Worm (Caenorhabditis elegans) whole organism, L4 larva: ENCODE results near the gene C04G6.6.

Experiments
- F44E2.7 ChIP-seq: fragments of 200-800 bp; sonication (Bioruptor generic); IDR thresholded peaks from 2 replicates; pipeline ENCODE4 v2.1.2; 2022; ENCODE audit warnings: missing genetic modification characterization, missing compliant biosample characterization
- F49E8.2 ChIP-seq: sonication (generic microtip); optimal IDR thresholded peaks from 2 replicates; lab custom pipeline; 2016; ENCODE audit warnings: missing compliant biosample characterization, mild to moderate bottlenecking, missing genetic modification characterization, borderline replicate concordance
- R02D3.7 ChIP-seq: fragments of 150-350 bp; sonication (generic microtip); optimal IDR thresholded peaks from 3 replicates; lab custom pipeline; 2014; ENCODE audit warnings: missing biosample characterization, missing genetic modification characterization
- T20F7.1 ChIP-seq: fragments of 200-800 bp; sonication (Bioruptor generic); optimal IDR thresholded peaks from 2 replicates; lab custom pipeline; 2018; ENCODE audit warnings: mild to moderate bottlenecking, missing genetic modification characterization, missing compliant biosample characterization
- aha-1 ChIP-seq: fragments of 150-350 bp; peaks from one replicate; lab custom pipeline; 2014; ENCODE audit warnings: missing biosample characterization, missing genetic modification characterization
- ceh-28 ChIP-seq: fragments of 150-350 bp; optimal IDR thresholded peaks from 2 replicates; lab custom pipeline; 2014; ENCODE audit warnings: missing biosample characterization, missing genetic modification reagents, missing genetic modification characterization
- ceh-62 ChIP-seq: sonication (generic microtip); optimal IDR thresholded peaks from 2 replicates; lab custom pipeline; 2017; ENCODE audit warnings: missing biosample characterization, missing genetic modification characterization
- ceh-82 ChIP-seq: sonication (generic microtip); optimal IDR thresholded peaks from 2 replicates; lab custom pipeline; 2017; ENCODE audit warnings: missing biosample characterization, missing genetic modification characterization
- ctbp-1 ChIP-seq: fragments of 200-800 bp; sonication (Bioruptor generic); IDR thresholded peaks from 2 replicates; pipeline ENCODE4 v1.3.6; 2022; ENCODE audit warnings: missing genetic modification reagents, missing genetic modification characterization, missing compliant biosample characterization
- daf-19 ChIP-seq: fragments of 200-800 bp; sonication (Bioruptor generic); conservative IDR thresholded peaks from 2 replicates; pipeline ENCODE4 v1.3.6; 2022; ENCODE audit warnings: missing genetic modification characterization, missing compliant biosample characterization
- dmd-6 ChIP-seq: fragments of 200-800 bp; sonication (Bioruptor generic); IDR thresholded peaks from 2 replicates; pipeline ENCODE4 v1.3.6; 2022; ENCODE audit warnings: missing genetic modification reagents, missing genetic modification characterization, missing compliant biosample characterization
- dmd-9 ChIP-seq: fragments of 200-800 bp; sonication (Bioruptor generic); IDR thresholded peaks from 2 replicates; pipeline ENCODE4 v1.3.6; 2022; ENCODE audit warnings: missing genetic modification reagents, missing genetic modification characterization, missing compliant biosample characterization
- fkh-10 ChIP-seq: fragments of 150-350 bp; optimal IDR thresholded peaks from 2 replicates; lab custom pipeline; 2014; ENCODE audit warnings: missing biosample characterization, missing genetic modification reagents, missing genetic modification characterization
- hlh-30 ChIP-seq: sonication (generic microtip); optimal IDR thresholded peaks from 2 replicates; lab custom pipeline; 2017; ENCODE audit warnings: antibody characterized with exemption, mild to moderate bottlenecking, missing genetic modification characterization, missing compliant biosample characterization; ENCODE audit not compliant: insufficient read depth
- jun-1 ChIP-seq: fragments of 150-350 bp; optimal IDR thresholded peaks from 2 replicates; lab custom pipeline; 2014; ENCODE audit warnings: missing biosample characterization, missing genetic modification reagents, missing genetic modification characterization
- lim-7 ChIP-seq: fragments of 200-800 bp; sonication (Bioruptor generic); IDR thresholded peaks from 2 replicates; pipeline ENCODE4 v1.3.6; 2022; ENCODE audit warnings: missing genetic modification characterization, missing compliant biosample characterization
- lin-29 ChIP-seq: fragments of 200-800 bp; sonication (Bioruptor generic); IDR thresholded peaks from 2 replicates; pipeline ENCODE4 v1.3.6; 2022; ENCODE audit warnings: missing genetic modification reagents, missing genetic modification characterization, missing compliant biosample characterization
- lin-38 ChIP-seq: fragments of 200-800 bp; sonication (Bioruptor generic); IDR thresholded peaks from 2 replicates; pipeline ENCODE4 v1.3.6; 2022; ENCODE audit warnings: missing genetic modification reagents, missing genetic modification characterization, missing compliant biosample characterization
- mdl-1 ChIP-seq, 2 experiments: fragments of 150-350 bp in 1 of 2; sonication (generic microtip) in 1 of 2; optimal IDR thresholded peaks; 2 replicates each; lab custom pipeline; 2014 to 2017; ENCODE audit warnings: missing biosample characterization in 2 of 2, missing genetic modification characterization in 2 of 2
- mxl-2 ChIP-seq: fragments of 200-800 bp; sonication (Bioruptor generic); conservative IDR thresholded peaks from 2 replicates; pipeline ENCODE4 v1.3.6; 2022; ENCODE audit warnings: missing genetic modification reagents, missing genetic modification characterization, missing compliant biosample characterization
- nhr-11 ChIP-seq: fragments of 150-350 bp; optimal IDR thresholded peaks from 2 replicates; lab custom pipeline; 2014; ENCODE audit warnings: missing biosample characterization, missing genetic modification characterization
- nhr-111 ChIP-seq: fragments of 200-800 bp; sonication (Bioruptor generic); optimal IDR thresholded peaks from 2 replicates; lab custom pipeline; 2018; ENCODE audit warnings: mild to moderate bottlenecking, missing genetic modification characterization, missing compliant biosample characterization
- nhr-237 ChIP-seq: sonication (generic microtip); optimal IDR thresholded peaks from 2 replicates; lab custom pipeline; 2017; ENCODE audit warnings: missing biosample characterization, missing genetic modification characterization
- nhr-25 ChIP-seq: sonication (generic microtip); optimal IDR thresholded peaks from 2 replicates; lab custom pipeline; 2017; ENCODE audit warnings: missing genetic modification characterization, mild to moderate bottlenecking, missing compliant biosample characterization, antibody characterized with exemption, moderate library complexity, borderline replicate concordance; ENCODE audit not compliant: insufficient read depth
- nhr-28 ChIP-seq: fragments of 150-350 bp; optimal IDR thresholded peaks from 2 replicates; lab custom pipeline; 2014; ENCODE audit warnings: missing biosample characterization, missing genetic modification characterization
- nhr-41 ChIP-seq: fragments of 200-800 bp; sonication (Bioruptor generic); IDR thresholded peaks from 2 replicates; pipeline ENCODE4 v1.3.6; 2022; ENCODE audit warnings: missing genetic modification reagents, missing genetic modification characterization, missing compliant biosample characterization
- nhr-42 ChIP-seq: fragments of 200-800 bp; sonication (Bioruptor generic); IDR thresholded peaks from 2 replicates; pipeline ENCODE4 v1.3.6; 2022; ENCODE audit warnings: missing genetic modification characterization, missing compliant biosample characterization
- nhr-76 ChIP-seq: fragments of 150-350 bp; optimal IDR thresholded peaks from 2 replicates; lab custom pipeline; 2014; ENCODE audit warnings: missing biosample characterization, missing genetic modification characterization
- pha-4 ChIP-seq, 2 experiments: fragments of 150-350 bp in 1 of 2; fragments of 200-800 bp in 1 of 2; sonication (Bioruptor generic) in 1 of 2; IDR thresholded peaks in 1 of 2; optimal IDR thresholded peaks in 1 of 2; 2 replicates each; pipeline versions ENCODE4 v1.3.6 to Lab custom; 2014 to 2022; ENCODE audit warnings: missing genetic modification characterization in 2 of 2, missing genetic modification reagents in 2 of 2, missing biosample characterization in 1 of 2, missing compliant biosample characterization in 1 of 2
- php-3 ChIP-seq: fragments of 200-800 bp; sonication (Bioruptor generic); IDR thresholded peaks from 2 replicates; pipeline ENCODE4 v1.3.6; 2022; ENCODE audit warnings: missing genetic modification reagents, missing genetic modification characterization, missing compliant biosample characterization
- unc-62 ChIP-seq, 3 experiments: fragments of 150-350 bp in 1 of 3; sonication (generic microtip); optimal IDR thresholded peaks in 2 of 3; peaks in 1 of 3; 1 replicate in 1 of 3; 2 replicates in 2 of 3; lab custom pipeline; 2014 to 2017; ENCODE audit warnings: missing biosample characterization in 3 of 3, missing genetic modification characterization in 3 of 3, missing genetic modification reagents in 3 of 3, missing genotype in 1 of 3
- zfp-3 ChIP-seq: fragments of 200-800 bp; sonication (Bioruptor generic); conservative IDR thresholded peaks from 2 replicates; pipeline ENCODE4 v1.3.6; 2022; ENCODE audit warnings: missing genetic modification reagents, missing genetic modification characterization, missing compliant biosample characterization

Gene C04G6.6

ce11 chrII:5055129-5055666 lies 44.4 kb downstream of the C04G6.6 start, which contains the start of the genes ify-1 and rpl-22 (continued):
- peak; percentile 63; the same call in 1 of the 2 replicates for TF ChIP-seq pha-4 (GFP tag; IDR thresholded peaks at IDR 0.05; lab: Robert Waterston, UW)
- peak; percentile 97 for TF ChIP-seq pha-4 (tag; optimal IDR thresholded peaks at IDR 0.05; lab: Kevin White, UChicago)
- no peak for TF ChIP-seq daf-19 (GFP tag; lab: Robert Waterston, UW)
- TF ChIP-seq php-3 (GFP tag; lab: Robert Waterston, UW), result 0 out of 2 replicates have a peak, but pooled peaks have one; percentile 34
- peak; percentile 69 for TF ChIP-seq jun-1
- 0 out of 2 replicates have a peak, but pooled peaks have one; percentile 35 for TF ChIP-seq dmd-9 (GFP tag; lab: Robert Waterston, UW)
- TF ChIP-seq ceh-82 (tag; lab: Kevin White, UChicago), result no peak
- TF ChIP-seq ceh-28 (tag; lab: Kevin White, UChicago), result peak; percentile 46
- no peak for TF ChIP-seq ceh-62 (tag; lab: Kevin White, UChicago)
- TF ChIP-seq T20F7.1 (GFP tag; lab: Kevin White, UChicago), result peak; percentile 84
- no peak for TF ChIP-seq nhr-111 (GFP tag; lab: Kevin White, UChicago)
- TF ChIP-seq nhr-237 (tag; lab: Kevin White, UChicago), result no peak
- TF ChIP-seq nhr-76 (tag; lab: Kevin White, UChicago), result no peak
- no peak for TF ChIP-seq F44E2.7 (GFP tag; lab: Robert Waterston, UW)
- no peak for TF ChIP-seq nhr-41 (GFP tag; lab: Robert Waterston, UW)
- no peak for TF ChIP-seq lim-7 (GFP tag; lab: Robert Waterston, UW)
- no peak for TF ChIP-seq nhr-42 (GFP tag; lab: Robert Waterston, UW)
- TF ChIP-seq zfp-3 (GFP tag; lab: Robert Waterston, UW), result peak; percentile 50; the same call in 1 of the 2 replicates
- peak; percentile 72 for TF ChIP-seq ctbp-1 (GFP tag; lab: Robert Waterston, UW)
- no peak for TF ChIP-seq mxl-2 (GFP tag; lab: Robert Waterston, UW)
- no peak for TF ChIP-seq R02D3.7 (tag; lab: Kevin White, UChicago)
- TF ChIP-seq nhr-11 (tag; lab: Kevin White, UChicago), result peak; percentile 90

ce11 chrII:5050776-5051175 lies 48.8 kb downstream of the C04G6.6 start:
- TF ChIP-seq fkh-10 (GFP tag; lab: Kevin White, UChicago) (no peak), mdl-1 (tag; optimal IDR thresholded peaks at IDR 0.05; lab: Kevin White, UChicago) (no peak), lin-29 (GFP tag; lab: Robert Waterston, UW) (no peak), nhr-111 (GFP tag; lab: Kevin White, UChicago) (no peak), lin-38 (GFP tag; lab: Robert Waterston, UW) (no peak), dmd-6 (GFP tag; lab: Robert Waterston, UW) (no peak), unc-62 (GFP tag; optimal IDR thresholded peaks at IDR 0.05 in 1 of 2; lab: Kevin White, UChicago) (no peak), unc-62 (tag; optimal IDR thresholded peaks at IDR 0.05; lab: Kevin White, UChicago) (no peak), dmd-9 (GFP tag; lab: Robert Waterston, UW) (no peak), nhr-25 (no peak), T20F7.1 (GFP tag; lab: Kevin White, UChicago) (no peak), nhr-28 (tag; lab: Kevin White, UChicago) (no peak)

- TF ChIP-seq fkh-10 (GFP tag; lab: Kevin White, UChicago) (no peak), F49E8.2 (tag; lab: Kevin White, UChicago) (no peak), hlh-30 (tag; lab: Kevin White, UChicago) (peak; percentile 15), aha-1 (tag; lab: Kevin White, UChicago) (peak; percentile 44), unc-62 (GFP tag; optimal IDR thresholded peaks at IDR 0.05 in 1 of 2; lab: Kevin White, UChicago) (peak in 1 of 2 experiments; percentile 66), unc-62 (tag; optimal IDR thresholded peaks at IDR 0.05; lab: Kevin White, UChicago) (no peak)
These were observed 49.6 kb downstream of the C04G6.6 start, which contains the start of gene F33G12.6 for ce11 chrII:5049865-5050342. Gene F33G12.6, plus strand, starts transcription at chrII:5049915.
